Worm (Caenorhabditis elegans): ENCODE results near the gene rsu-1.
A peak's percentile ranks its signal among the peaks of the same experiment; 100 is the strongest.

rsu-1 gene

ce11 chrIII:3435152-3435551 is 36.7 kb upstream of the rsu-1 start:
- TF ChIP-seq pqm-1 (tag; optimal IDR thresholded peaks at IDR 0.05) (peak; percentile 23), nhr-237 (tag; optimal IDR thresholded peaks at IDR 0.05) (no peak), nhr-11 (tag; optimal IDR thresholded peaks at IDR 0.05) (no peak), unc-39 (tag; optimal IDR thresholded peaks at IDR 0.05) (no peak), zag-1 (tag; optimal IDR thresholded peaks at IDR 0.05) (no peak), lin-15B (tag; optimal IDR thresholded peaks at IDR 0.05) (no peak), jun-1 (tag; optimal IDR thresholded peaks at IDR 0.05) (no peak), ztf-4 (tag; optimal IDR thresholded peaks at IDR 0.05) (no peak), mml-1 (tag; optimal IDR thresholded peaks at IDR 0.05) (no peak), ceh-28 (tag; optimal IDR thresholded peaks at IDR 0.05) (peak; percentile 61), fkh-2 (tag; optimal IDR thresholded peaks at IDR 0.05) (no peak), nfya-1 (tag; optimal IDR thresholded peaks at IDR 0.05; ENCODE audit: insufficient read depth) (no peak), nhr-43 (tag; optimal IDR thresholded peaks at IDR 0.05; ENCODE audit: poor library complexity, severe bottlenecking) (peak; percentile 61), nhr-67 (tag; optimal IDR thresholded peaks at IDR 0.05) (no peak), ceh-82 (tag; optimal IDR thresholded peaks at IDR 0.05) (no peak), ceh-16 (tag; optimal IDR thresholded peaks at IDR 0.05) (no peak), R02D3.7 (tag; optimal IDR thresholded peaks at IDR 0.05) (no peak), mdl-1 (tag; optimal IDR thresholded peaks at IDR 0.05) (no peak), unc-62 (GFP tag; optimal IDR thresholded peaks at IDR 0.05) (no peak), nhr-76 (tag; optimal IDR thresholded peaks at IDR 0.05) (no peak), pha-4 (tag; optimal IDR thresholded peaks at IDR 0.05) (no peak), ama-1 (optimal IDR thresholded peaks at IDR 0.05) (no peak), snpc-4 (tag; optimal IDR thresholded peaks at IDR 0.05) (no peak), nhr-28 (tag; optimal IDR thresholded peaks at IDR 0.05) (no peak), fkh-10 (GFP tag; optimal IDR thresholded peaks at IDR 0.05) (no peak), elt-2 (tag; optimal IDR thresholded peaks at IDR 0.05) (peak; percentile 51), nhr-23 (tag; optimal IDR thresholded peaks at IDR 0.05) (peak; percentile 88), egl-27 (tag; optimal IDR thresholded peaks at IDR 0.05) (no peak), nhr-25 (tag; optimal IDR thresholded peaks at IDR 0.05) (no peak), ceh-9 (tag; optimal IDR thresholded peaks at IDR 0.05) (no peak), elt-3 (tag; optimal IDR thresholded peaks at IDR 0.05) (peak; percentile 4 to 89 (median 28)), aly-2 (tag; optimal IDR thresholded peaks at IDR 0.05) (no peak), nhr-77 (tag; optimal IDR thresholded peaks at IDR 0.05) (no peak), lin-39 (tag; optimal IDR thresholded peaks at IDR 0.05) (no peak), eor-1 (tag; optimal IDR thresholded peaks at IDR 0.05) (no peak), lsy-12 (tag; optimal IDR thresholded peaks at IDR 0.05) (no peak)

ce11 chrIII:3437139-3437538 is 34.7 kb upstream of the rsu-1 start:
- TF ChIP-seq fos-1 (tag; optimal IDR thresholded peaks at IDR 0.05) (no peak), ZK546.5 (tag; optimal IDR thresholded peaks at IDR 0.05) (no peak), lin-39 (tag; optimal IDR thresholded peaks at IDR 0.05) (peak; percentile 86), nfya-1 (tag; optimal IDR thresholded peaks at IDR 0.05; ENCODE audit: insufficient read depth) (peak; percentile 36), egl-5 (tag; optimal IDR thresholded peaks at IDR 0.05) (peak; percentile 86), elt-1 (tag; optimal IDR thresholded peaks at IDR 0.05) (peak; percentile 20)

- TF ChIP-seq unc-39 (tag; optimal IDR thresholded peaks at IDR 0.05) (no peak), mdl-1 (tag; optimal IDR thresholded peaks at IDR 0.05) (no peak), nhr-77 (tag; optimal IDR thresholded peaks at IDR 0.05) (no peak), ZK546.5 (tag; optimal IDR thresholded peaks at IDR 0.05) (no peak), nhr-11 (tag; optimal IDR thresholded peaks at IDR 0.05) (no peak), mml-1 (tag; optimal IDR thresholded peaks at IDR 0.05) (no peak), hmg-11 (tag; optimal IDR thresholded peaks at IDR 0.05) (no peak), ceh-9 (tag; optimal IDR thresholded peaks at IDR 0.05) (no peak), ceh-82 (tag; optimal IDR thresholded peaks at IDR 0.05) (no peak), nhr-43 (tag; optimal IDR thresholded peaks at IDR 0.05; ENCODE audit: poor library complexity, severe bottlenecking) (no peak), elt-1 (tag; optimal IDR thresholded peaks at IDR 0.05) (no peak), ceh-28 (tag; optimal IDR thresholded peaks at IDR 0.05) (no peak), nhr-67 (tag; optimal IDR thresholded peaks at IDR 0.05) (no peak), daf-12 (tag; optimal IDR thresholded peaks at IDR 0.05) (no peak)
Observed at ce11 chrIII:3444139-3444538, 27.7 kb upstream of the rsu-1 start, which contains the start of gene spe-41. TSS of gene spe-41 (minus strand) at chrIII:3444210.
